Worm (Caenorhabditis elegans): ENCODE results near the gene ttr-31.

ce11 chrX:10959136-10959535 lies 49.7 kb downstream of the ttr-31 start, which contains the start of gene K09C8.2:
- TF ChIP-seq lin-13 (GFP tag; optimal IDR thresholded peaks at IDR 0.05) (no peak), zag-1 (tag; optimal IDR thresholded peaks at IDR 0.05) (no peak), C16A3.4 (tag; optimal IDR thresholded peaks at IDR 0.05) (no peak), ceh-82 (tag; optimal IDR thresholded peaks at IDR 0.05) (no peak), unc-62 (GFP tag; optimal IDR thresholded peaks at IDR 0.05) (no peak), dpl-1 (GFP tag; optimal IDR thresholded peaks at IDR 0.05) (no peak), nhr-85 (tag) (no peak), ztf-11 (tag; optimal IDR thresholded peaks at IDR 0.05) (no peak), snpc-4 (tag; optimal IDR thresholded peaks at IDR 0.05) (no peak), aly-2 (tag; optimal IDR thresholded peaks at IDR 0.05) (no peak), nhr-11 (tag; optimal IDR thresholded peaks at IDR 0.05) (no peak)
